Fruit fly (Drosophila melanogaster): Measurements from ENCODE around the gene amd.

The amd gene

DNA sequence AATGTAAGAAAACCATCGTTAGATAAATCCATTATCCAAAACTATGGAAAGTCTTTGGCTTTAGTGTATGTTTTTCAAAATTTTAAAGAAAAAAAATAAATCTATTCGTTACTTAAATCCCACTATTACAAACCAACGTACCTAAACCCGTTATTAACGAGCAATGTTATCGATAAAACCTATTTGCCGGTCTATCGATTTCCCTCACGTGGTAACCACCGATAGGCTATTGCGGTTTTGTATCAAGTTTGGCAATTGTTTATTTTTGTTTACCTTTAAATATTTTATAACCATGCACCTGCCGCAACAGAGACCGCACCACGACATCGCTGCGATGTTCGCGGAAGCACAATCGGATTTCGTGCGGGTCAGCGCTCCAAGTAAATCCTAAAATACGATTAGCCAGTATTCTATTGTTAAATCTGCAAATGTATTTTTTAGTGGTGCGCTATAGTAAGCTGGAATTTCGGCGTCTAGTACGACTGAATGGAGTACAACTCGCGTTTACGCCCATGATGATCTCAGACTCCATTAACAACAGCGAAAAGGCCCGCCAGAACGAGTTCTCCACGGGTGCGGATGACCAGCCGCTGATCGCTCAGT is 46.8 kb upstream of the amd start, which contains the start of gene Dus4 (continued):
- TF ChIP-seq CG16813 (GFP tag; IDR thresholded peaks at IDR 0.05; ENCODE audit: partially characterized antibody) (peak; percentile 73), ro (GFP tag; IDR thresholded peaks at IDR 0.05) (no peak), CG1603 (tag; optimal IDR thresholded peaks at IDR 0.05) (no peak), CG4282 (GFP tag; optimal IDR thresholded peaks at IDR 0.05) (no peak), HLH3B (GFP tag; IDR thresholded peaks at IDR 0.05) (no peak), CG6175 (GFP tag; IDR thresholded peaks at IDR 0.05) (no peak), Eip74EF (GFP tag; optimal IDR thresholded peaks at IDR 0.05) (no peak), CG5245 (GFP tag; optimal IDR thresholded peaks at IDR 0.05) (no peak), Doc3 (GFP tag; IDR thresholded peaks at IDR 0.05; ENCODE audit: partially characterized antibody) (peak; percentile 79), C15 (GFP tag; IDR thresholded peaks at IDR 0.05) (no peak), CTCF (GFP tag; optimal IDR thresholded peaks at IDR 0.05) (no peak), Poxn (GFP tag; IDR thresholded peaks at IDR 0.05) (no peak), CG1602 (GFP tag; optimal IDR thresholded peaks at IDR 0.05) (no peak), sens-2 (GFP tag; IDR thresholded peaks at IDR 0.05) (no peak), Lpt (GFP tag; optimal IDR thresholded peaks at IDR 0.05) (no peak), Atf-2 (GFP tag; optimal IDR thresholded peaks at IDR 0.05) (no peak), CG11723 (GFP tag; optimal IDR thresholded peaks at IDR 0.05) (no peak), run (tag; optimal IDR thresholded peaks at IDR 0.05) (peak; percentile 53), pzg (GFP tag; optimal IDR thresholded peaks at IDR 0.05) (peak; percentile 28), ap (GFP tag; IDR thresholded peaks at IDR 0.05) (no peak), inv (GFP tag; IDR thresholded peaks at IDR 0.05; ENCODE audit: partially characterized antibody) (peak; percentile 65), TFAM (GFP tag; optimal IDR thresholded peaks at IDR 0.05) (no peak), CG9797 (GFP tag; optimal IDR thresholded peaks at IDR 0.05) (no peak), insv (GFP tag; optimal IDR thresholded peaks at IDR 0.05) (no peak), CG16815 (GFP tag; optimal IDR thresholded peaks at IDR 0.05) (no peak), maf-S (GFP tag; optimal IDR thresholded peaks at IDR 0.05) (no peak), E2f2 (GFP tag; IDR thresholded peaks at IDR 0.05) (peak; percentile 57), Xrp1 (GFP tag; IDR thresholded peaks at IDR 0.05) (no peak), CG10274 (GFP tag; optimal IDR thresholded peaks at IDR 0.05) (no peak), dmrt99B (tag; optimal IDR thresholded peaks at IDR 0.05) (no peak), Stat92E (GFP tag; optimal IDR thresholded peaks at IDR 0.05) (no peak), CG11560 (tag; IDR thresholded peaks at IDR 0.05) (no peak), Neu2 (GFP tag; optimal IDR thresholded peaks at IDR 0.05; ENCODE audit: borderline replicate concordance) (no peak), B-H1 (GFP tag; IDR thresholded peaks at IDR 0.05) (no peak)

DNA sequence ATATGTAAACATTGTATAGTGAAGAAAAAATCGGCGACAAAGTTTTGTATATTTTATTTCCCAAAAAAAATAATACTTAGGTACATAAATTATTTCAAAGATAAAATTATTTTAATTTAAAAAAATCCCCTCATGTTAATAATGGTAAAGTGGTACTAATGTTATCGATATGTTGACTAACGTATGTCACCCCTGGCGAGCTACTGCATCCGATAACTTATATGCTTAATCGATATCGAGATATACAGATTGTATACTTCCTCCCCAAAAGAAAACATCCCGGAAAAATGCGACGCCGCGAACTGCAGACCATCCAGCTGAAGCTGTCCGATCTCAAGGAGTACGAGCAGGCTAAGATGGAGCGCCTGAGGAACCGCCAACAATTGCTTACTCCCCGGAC is 45.2 kb upstream of the amd start, which contains the start of gene CG17343:
Gene CG17343 (plus strand): TSS at position 224 of the 400 bp plus-strand sequence.
- no peak for TF ChIP-seq Oaz (GFP tag; IDR thresholded peaks at IDR 0.05)
- TF ChIP-seq Hr3 (GFP tag; optimal IDR thresholded peaks at IDR 0.05), result no peak
- no peak for TF ChIP-seq CG13894 (tag; optimal IDR thresholded peaks at IDR 0.05)
- no peak for TF ChIP-seq CG15073 (GFP tag; optimal IDR thresholded peaks at IDR 0.05)
- no peak for TF ChIP-seq ems (GFP tag; optimal IDR thresholded peaks at IDR 0.05)
- no peak for TF ChIP-seq Fer3 (tag; optimal IDR thresholded peaks at IDR 0.05)
- no peak for TF ChIP-seq BtbVII (GFP tag; optimal IDR thresholded peaks at IDR 0.05)
- TF ChIP-seq yki (optimal IDR thresholded peaks at IDR 0.05), result no peak
- no peak for TF ChIP-seq Deaf1 (tag; optimal IDR thresholded peaks at IDR 0.05)
- TF ChIP-seq pnt (GFP tag; optimal IDR thresholded peaks at IDR 0.05), result no peak
- no peak for TF ChIP-seq CG2678 (tag; optimal IDR thresholded peaks at IDR 0.05)
- peak; percentile 54 for TF ChIP-seq grn (GFP tag; optimal IDR thresholded peaks at IDR 0.05)
- no peak for TF ChIP-seq disco-r (GFP tag; optimal IDR thresholded peaks at IDR 0.05)
- TF ChIP-seq Drgx (GFP tag; IDR thresholded peaks at IDR 0.05), result no peak
- no peak for TF ChIP-seq CG31365 (tag; optimal IDR thresholded peaks at IDR 0.05)
- no peak for TF ChIP-seq Antp (GFP tag; optimal IDR thresholded peaks at IDR 0.05)
- TF ChIP-seq CG1647 (GFP tag; optimal IDR thresholded peaks at IDR 0.05), result no peak
- no peak for TF ChIP-seq CG6175 (GFP tag; IDR thresholded peaks at IDR 0.05)
- no peak for TF ChIP-seq Oli (tag; optimal IDR thresholded peaks at IDR 0.05)
- no peak for TF ChIP-seq CG15479 (GFP tag; optimal IDR thresholded peaks at IDR 0.05)
- TF ChIP-seq CG2202 (tag; optimal IDR thresholded peaks at IDR 0.05), result no peak
